Worm (Caenorhabditis elegans): ENCODE results near the gene tag-234.

ce11 chrII:5884252-5884651 lies 20.3 kb downstream of the tag-234 start, which contains the start of gene rfip-1:
- TF ChIP-seq lin-13 (tag; optimal IDR thresholded peaks at IDR 0.05) (no peak), nhr-12 (tag; optimal IDR thresholded peaks at IDR 0.05) (no peak), sptf-1 (tag; optimal IDR thresholded peaks at IDR 0.05) (no peak), unc-39 (tag; optimal IDR thresholded peaks at IDR 0.05) (no peak), pha-4 (tag; optimal IDR thresholded peaks at IDR 0.05) (no peak), bed-3 (GFP tag; optimal IDR thresholded peaks at IDR 0.05) (no peak)

Data from whole organism, mixed stage, embryonic.